Fruit fly (Drosophila melanogaster) ovary, adult (tissue): Measurements from ENCODE around the gene cic.

Source experiments
- CG17801 ChIP-seq: fragments of 200-800 bp; optimal IDR thresholded peaks from 2 replicates; lab custom pipeline; 2019; ENCODE audit warnings: missing biosample characterization, mild to moderate bottlenecking, missing genetic modification characterization, moderate library complexity; ENCODE audit not compliant: partially characterized antibody

Gene cic

DNA sequence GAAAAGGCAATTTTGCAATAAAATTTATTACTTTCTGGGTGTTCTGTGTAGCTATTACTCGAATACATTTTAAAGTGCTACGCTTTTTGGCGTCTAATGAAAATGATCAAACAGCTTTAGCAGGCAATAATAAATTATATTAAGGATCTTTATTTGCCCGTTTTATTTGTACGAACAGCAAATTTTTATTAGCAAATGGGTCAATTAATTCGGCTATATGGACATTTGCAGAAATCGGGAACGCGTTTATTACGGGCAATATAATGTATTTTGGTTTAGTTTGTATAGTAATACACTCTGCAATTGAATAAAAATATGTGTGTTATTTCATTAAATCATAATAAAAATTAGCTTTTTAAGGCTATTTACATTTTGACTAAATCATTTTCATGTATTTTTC, 7.8 kb downstream of the cic start:
- no peak for TF ChIP-seq CG17801 (GFP tag; lab: Kevin White, UChicago)

DNA sequence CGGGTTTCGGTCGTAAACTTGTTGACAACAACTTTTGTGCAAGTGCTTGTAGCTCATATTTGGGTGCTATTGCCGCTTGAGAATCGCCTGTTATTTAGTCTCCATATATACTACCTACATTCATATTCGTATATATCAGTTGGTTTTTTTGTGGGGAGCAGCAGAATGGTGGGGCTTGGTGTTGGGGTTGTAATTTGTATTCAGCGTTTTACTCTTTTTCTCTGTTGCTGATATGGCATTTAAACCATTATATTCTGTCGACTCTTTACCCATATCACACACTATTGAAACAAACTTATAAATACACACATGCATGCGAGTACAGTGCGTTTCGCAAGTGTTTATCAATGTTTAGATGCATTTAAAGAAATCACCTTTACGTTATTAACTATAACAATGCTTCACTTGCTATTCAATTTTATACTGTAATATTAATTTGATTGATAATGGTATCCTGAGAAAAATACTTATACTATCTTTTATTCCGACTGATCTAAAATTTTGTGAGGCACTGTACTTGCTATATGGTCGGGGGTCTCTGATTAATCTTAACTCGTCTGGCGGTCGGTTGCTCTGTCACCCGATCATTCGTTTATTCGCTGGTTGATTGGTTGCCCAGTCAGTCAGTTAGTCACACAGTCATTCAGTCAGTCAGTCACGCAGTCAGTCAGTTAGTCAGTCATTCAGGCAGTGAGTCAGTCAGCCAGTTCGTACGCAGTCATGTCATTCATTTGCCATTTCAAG, 8.8 kb downstream of the cic start:
- peak; percentile 98 for TF ChIP-seq CG17801 (GFP tag; lab: Kevin White, UChicago)

DNA sequence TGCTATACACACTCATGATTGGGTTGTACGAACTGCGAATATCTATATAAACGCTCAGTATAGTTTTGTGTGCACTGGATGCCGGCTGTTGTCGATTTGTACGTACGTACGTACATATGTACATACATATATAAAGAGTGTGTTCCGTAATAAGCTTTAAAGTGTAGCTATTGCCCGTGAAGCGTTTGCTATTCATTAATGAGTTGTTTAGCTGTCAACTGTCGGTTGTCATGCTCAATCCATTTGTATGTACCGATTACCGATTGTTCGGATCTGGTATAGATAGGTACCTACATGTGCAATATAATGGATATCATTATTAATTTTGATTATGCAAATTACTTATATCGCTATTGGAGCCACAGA, 9.4 kb downstream of the cic start:
- no peak for TF ChIP-seq CG17801 (GFP tag; lab: Kevin White, UChicago)

DNA sequence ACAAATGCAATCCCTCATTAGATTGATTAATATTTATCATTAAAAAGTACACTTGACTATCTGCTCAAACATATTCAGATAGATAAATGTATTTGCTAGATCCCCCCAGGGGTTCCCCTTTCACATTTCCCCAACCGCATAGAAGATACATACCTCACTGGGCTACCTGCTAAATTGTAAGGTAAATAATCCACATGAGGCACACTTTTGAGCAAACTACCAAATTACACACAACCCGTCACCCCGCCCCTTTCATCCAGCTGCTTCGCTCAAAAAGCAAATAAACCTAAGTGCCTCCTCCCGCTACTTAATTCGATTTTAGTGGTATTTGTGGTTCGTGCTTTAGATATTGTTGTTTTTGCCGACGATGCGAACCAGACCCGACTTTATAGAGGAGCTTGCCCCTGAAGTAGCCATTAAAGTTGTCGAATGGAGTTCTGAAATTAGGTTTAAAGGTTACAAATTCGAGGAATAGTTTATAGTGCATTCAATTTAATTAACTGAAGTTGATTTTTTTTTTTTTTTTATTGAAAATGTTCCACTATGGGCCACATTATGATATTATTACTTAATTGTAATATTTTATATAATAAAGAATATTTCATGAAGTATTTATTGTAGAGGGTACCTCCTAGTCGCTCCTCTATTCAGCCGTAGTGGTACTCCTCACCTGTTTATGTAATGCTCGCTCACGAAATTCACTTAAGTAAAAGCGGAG, 10.5 kb downstream of the cic start:
- no peak for TF ChIP-seq CG17801 (GFP tag; lab: Kevin White, UChicago)

DNA sequence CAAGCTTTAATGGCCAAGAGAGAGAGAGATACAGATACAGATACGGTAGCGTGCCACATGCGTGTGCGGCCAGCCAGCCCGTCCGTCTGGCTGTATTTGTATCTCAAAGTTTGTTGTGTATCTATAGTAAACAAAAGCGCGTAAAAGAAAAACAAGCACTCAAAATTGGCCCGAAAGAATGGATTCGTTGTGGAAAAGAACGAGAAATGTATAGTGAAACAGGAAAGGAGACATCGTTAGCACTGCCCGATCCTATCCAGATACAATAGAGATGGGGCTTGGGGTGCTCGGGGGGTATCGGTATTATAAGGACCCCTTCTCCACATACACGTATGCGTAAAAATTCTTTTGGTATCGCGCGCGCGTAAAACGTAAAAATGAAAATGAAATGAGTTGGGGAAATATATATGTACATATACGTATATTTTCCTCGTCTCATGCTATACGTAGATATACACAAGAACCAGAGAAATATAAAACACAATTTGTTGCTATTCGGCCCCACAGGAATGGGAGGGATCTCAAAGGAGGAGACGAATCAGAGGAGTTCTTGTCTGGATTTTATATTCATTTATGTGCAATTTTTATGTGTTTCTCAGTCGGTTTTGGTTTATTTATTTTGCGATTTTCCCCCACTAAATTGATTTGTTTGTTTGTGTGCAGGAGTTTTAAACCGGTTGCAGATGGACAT, 11.4 kb downstream of the cic start:
- TF ChIP-seq CG17801 (GFP tag; lab: Kevin White, UChicago): no peak

DNA sequence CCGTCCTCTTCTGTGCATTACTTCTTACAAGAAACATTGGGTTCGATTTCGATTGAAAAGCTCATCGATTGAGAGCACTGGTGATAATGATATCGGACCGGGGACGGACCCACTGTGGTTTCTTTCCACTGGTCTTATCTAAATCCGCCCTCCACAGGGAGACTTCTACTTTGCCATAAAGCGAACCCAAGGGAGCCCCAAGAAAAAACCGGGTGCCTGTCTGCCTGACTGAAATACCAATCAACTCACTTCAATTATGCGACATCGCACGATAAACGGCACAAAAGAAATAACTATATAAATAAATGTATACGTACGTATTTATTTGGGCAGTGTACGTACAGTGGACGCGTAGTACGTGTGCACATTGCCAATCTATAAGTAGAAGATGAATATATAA, 12.2 kb downstream of the cic start:
- TF ChIP-seq CG17801 (GFP tag; lab: Kevin White, UChicago): no peak

DNA sequence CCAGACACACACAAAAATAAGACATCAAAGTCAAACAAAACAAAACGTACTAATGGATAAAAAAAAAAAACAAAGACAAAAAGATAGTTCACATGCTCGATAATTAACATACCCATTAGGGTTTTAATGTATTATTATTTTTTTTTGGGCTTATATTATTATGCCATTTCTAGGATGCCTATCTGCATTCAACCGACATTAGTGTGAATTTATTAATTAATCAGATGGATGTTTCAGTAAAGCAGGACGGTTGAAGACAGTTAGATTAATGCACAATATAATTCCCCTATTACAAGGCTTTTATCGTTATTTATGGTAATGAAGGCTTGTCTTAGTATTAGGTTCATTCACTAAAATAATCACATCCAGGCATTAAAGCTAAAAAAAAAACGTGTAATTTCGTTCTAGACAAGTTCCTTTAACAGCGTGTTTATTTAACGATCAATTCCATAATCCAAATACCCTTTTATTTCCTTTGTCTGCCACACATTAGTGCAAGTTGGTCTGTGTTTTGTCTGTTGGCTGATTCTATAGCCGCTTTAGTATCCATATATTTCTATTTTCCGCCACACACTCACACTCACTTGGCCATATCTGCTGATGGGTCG, 12.8 kb downstream of the cic start:
- TF ChIP-seq CG17801 (GFP tag; lab: Kevin White, UChicago): no peak

DNA sequence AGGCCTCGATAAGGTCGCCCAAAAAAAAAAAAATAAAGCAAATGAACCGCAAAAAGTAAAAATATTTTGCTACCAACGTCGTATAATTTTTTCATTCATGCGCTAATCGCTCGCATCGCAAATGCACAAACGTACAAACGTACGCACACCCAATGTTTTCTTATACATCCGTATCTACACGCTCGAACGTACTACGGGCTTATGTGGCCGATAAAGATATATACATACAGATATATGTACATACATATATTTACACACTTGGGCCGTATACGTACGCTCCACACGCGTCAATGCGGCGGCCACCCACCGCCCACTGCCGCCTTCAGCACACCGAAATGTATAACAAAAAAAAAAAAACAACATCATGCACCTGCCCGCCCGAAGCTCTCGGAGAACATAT, 13.4 kb downstream of the cic start:
- TF ChIP-seq CG17801 (GFP tag; lab: Kevin White, UChicago): no peak

DNA sequence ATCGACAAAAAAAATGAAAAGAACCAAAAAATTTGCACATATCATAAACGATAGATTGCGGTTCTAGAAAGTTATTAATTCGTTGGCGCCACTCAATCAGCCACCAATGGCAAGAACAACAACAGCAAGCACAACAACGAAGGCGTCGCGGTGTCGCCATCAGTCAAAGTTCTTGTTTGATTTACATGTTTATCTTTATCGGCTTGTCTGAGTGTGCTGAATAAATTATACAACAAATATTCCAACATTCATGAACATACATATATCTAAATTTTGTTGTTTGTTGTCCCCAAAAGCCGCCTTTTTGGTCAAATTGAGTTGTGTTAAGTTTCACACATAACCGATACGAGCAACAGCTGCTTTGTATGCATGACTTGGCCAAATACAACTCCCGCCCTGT, 21.0 kb downstream of the cic start:
- no peak for TF ChIP-seq CG17801 (GFP tag; lab: Kevin White, UChicago)

DNA sequence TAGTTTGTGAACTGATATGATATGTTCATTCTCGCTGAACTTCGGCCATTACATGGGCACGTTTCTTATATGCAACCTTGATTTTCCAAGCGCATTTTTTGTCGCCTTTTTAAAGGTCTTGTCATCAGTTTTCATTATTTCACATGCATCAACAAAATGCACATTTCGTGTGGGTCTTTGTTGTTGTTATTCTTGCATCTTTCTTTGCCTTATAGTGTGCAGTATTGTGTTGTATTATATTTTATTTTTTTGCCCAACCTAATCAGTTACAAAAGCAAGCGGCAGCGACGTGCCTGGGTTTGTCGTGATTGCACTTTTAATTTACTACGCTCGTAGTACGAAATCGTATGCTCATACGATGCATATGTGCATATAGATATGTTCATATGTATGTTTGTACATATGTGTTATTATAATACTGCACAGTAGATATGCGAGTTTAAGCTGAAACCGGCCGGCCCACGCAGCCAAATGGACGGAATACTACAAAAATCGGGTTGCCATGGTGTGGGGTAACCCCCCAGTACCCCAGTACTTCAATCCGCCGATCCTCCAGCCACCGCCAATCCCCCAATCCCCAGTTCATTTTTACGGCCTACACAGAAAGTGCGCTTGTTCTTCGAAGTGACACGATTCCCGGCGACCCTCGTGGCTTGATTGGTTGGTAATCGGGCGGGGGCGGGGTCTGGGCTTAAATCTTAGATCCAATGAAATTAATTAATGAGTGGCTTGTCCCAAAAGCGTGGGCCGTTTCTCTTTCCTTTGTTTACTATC, 22.1 kb downstream of the cic start:
- TF ChIP-seq CG17801 (GFP tag; lab: Kevin White, UChicago): peak; percentile 62

DNA sequence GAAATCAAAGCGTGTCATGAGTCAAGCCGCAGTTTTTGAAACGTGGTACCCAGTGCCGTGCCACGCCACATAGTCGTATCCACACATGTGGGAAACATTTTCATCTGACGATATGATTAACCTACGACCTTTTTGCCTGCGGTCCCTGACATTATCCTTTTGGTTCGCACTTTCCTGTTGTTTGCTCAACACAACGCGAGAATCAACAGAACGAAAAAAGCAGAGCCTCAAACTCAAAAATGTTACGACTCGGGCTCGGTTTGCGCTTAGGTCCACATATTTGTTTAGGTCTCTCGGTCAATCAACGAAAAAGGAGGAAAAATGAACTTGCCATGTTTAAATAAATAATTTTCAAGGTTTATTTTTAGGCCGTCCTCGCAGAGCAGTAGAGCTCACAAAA, 23.4 kb downstream of the cic start:
- no peak for TF ChIP-seq CG17801 (GFP tag; lab: Kevin White, UChicago)

DNA sequence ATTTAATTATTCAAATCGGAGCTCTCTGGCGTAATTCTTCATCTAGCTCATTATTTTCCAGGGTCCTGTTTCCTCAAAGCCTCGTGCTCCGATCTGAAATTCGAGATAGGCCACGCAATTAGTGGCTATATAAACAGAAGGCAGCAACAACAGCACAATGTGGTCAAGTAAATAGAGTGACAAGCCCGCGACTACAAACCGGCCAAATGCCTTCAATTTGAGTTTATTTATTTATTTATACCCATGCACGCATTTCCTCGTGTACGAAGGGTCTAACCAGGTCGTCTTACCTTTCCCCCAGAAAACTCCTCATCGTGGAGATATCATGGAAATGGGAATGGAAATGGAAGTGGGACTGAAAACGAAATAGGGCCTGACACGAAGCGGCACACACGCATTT, 24.2 kb downstream of the cic start:
- TF ChIP-seq CG17801 (GFP tag; lab: Kevin White, UChicago): no peak

DNA sequence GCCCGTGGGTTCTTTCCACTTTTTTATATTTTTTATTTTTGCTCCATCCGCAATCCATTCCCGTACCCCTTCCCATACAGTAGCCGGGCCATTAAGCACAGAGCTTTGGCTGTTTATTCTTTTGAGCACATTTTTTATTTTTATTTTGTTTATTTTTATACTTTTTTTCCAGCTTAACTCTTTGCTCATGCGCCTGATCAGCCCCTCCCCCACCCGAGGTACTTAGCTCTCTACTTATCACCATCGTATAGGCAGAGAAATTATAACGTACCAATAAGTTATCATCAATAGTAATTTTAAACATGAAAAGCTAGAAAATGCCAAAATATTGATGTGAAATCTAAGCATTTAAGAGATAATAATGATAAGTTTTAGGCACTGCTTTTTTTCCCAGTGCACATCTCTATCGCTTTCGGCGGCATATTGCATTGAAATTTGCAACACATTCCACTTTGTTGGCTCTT, 28.0 kb downstream of the cic start:
- no peak for TF ChIP-seq CG17801 (GFP tag; lab: Kevin White, UChicago)

DNA sequence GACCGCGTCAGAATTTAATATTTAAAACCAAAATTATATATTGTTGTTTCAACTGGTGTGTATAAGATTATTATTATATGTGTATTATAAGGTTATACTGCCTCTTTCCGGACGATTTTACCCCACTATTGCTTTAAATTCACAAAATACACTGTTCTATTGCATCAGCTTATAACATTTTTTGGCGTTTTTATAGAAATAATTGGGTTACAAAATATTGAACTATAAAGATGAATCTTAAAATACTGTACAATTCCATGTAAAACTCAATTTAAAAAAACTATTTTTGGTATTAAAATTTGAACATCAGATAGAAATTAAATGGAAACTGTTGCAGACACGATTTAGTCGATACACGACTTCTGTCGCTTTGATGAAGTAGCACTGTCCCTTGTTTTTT, 29.5 kb downstream of the cic start:
- no peak for TF ChIP-seq CG17801 (GFP tag; lab: Kevin White, UChicago)
